Fruit fly (Drosophila melanogaster) whole organism, adult: Measurements from ENCODE around the gene CG4022.

Experiments
- CG11617 ChIP-seq: fragments of 200-800 bp; sonication (Bioruptor generic); optimal IDR thresholded peaks from 2 replicates; lab custom pipeline; 2017; ENCODE audit warnings: mild to moderate bottlenecking, missing biosample characterization, missing genetic modification reagents, missing genetic modification characterization
- CG12768 ChIP-seq: fragments of 200-800 bp; sonication (Bioruptor generic); optimal IDR thresholded peaks from 2 replicates; lab custom pipeline; 2017; ENCODE audit warnings: missing biosample characterization, missing genetic modification characterization, mild to moderate bottlenecking, moderate library complexity, missing genetic modification reagents
- CG14711 ChIP-seq: fragments of 200-800 bp; sonication (Bioruptor generic); optimal IDR thresholded peaks from 2 replicates; lab custom pipeline; 2018; ENCODE audit warnings: missing biosample characterization, mild to moderate bottlenecking, missing genetic modification characterization, moderate library complexity
- CG1620 ChIP-seq: fragments of 200-800 bp; sonication (Bioruptor generic); optimal IDR thresholded peaks from 2 replicates; lab custom pipeline; 2016; ENCODE audit warnings: missing biosample characterization, missing genetic modification characterization
- CG33017 ChIP-seq: fragments of 200-800 bp; sonication (Bioruptor generic); optimal IDR thresholded peaks from 2 replicates; lab custom pipeline; 2018; ENCODE audit warnings: missing biosample characterization, mild to moderate bottlenecking, missing genetic modification characterization, moderate library complexity
- CG5204 ChIP-seq: fragments of 200-800 bp; sonication (Bioruptor generic); optimal IDR thresholded peaks from 2 replicates; lab custom pipeline; 2016; ENCODE audit warnings: missing biosample characterization, missing genetic modification characterization
- CG7045 ChIP-seq: fragments of 200-800 bp; sonication (Bioruptor generic); optimal IDR thresholded peaks from 2 replicates; lab custom pipeline; 2017; ENCODE audit warnings: missing biosample characterization, mild to moderate bottlenecking, missing genetic modification characterization
- CG7101 ChIP-seq: fragments of 200-800 bp; sonication (Bioruptor generic); optimal IDR thresholded peaks from 2 replicates; lab custom pipeline; 2018; ENCODE audit warnings: missing biosample characterization, mild to moderate bottlenecking, missing genetic modification characterization, moderate library complexity
- Clk ChIP-seq: fragments of 200-800 bp; sonication (Bioruptor generic); optimal IDR thresholded peaks from 2 replicates; lab custom pipeline; 2017; ENCODE audit warnings: missing biosample characterization, missing genetic modification characterization
- Crg-1 ChIP-seq: fragments of 200-800 bp; sonication (Bioruptor generic); optimal IDR thresholded peaks from 2 replicates; lab custom pipeline; 2016; ENCODE audit warnings: missing biosample characterization, missing genetic modification characterization
- Hr96 ChIP-seq: fragments of 200-800 bp; sonication (Bioruptor generic); optimal IDR thresholded peaks from 2 replicates; lab custom pipeline; 2016; ENCODE audit warnings: missing biosample characterization, missing genetic modification characterization
- Mnt ChIP-seq: fragments of 200-800 bp; sonication (Bioruptor generic); optimal IDR thresholded peaks from 2 replicates; lab custom pipeline; 2016; ENCODE audit warnings: missing biosample characterization, mild to moderate bottlenecking, missing genetic modification characterization
- bab1 ChIP-seq: fragments of 200-800 bp; sonication (Bioruptor generic); optimal IDR thresholded peaks from 3 replicates; lab custom pipeline; 2019; ENCODE audit warnings: missing biosample characterization, mild to moderate bottlenecking, missing genetic modification characterization, moderate library complexity
- cic ChIP-seq: fragments of 200-800 bp; sonication (Bioruptor generic); optimal IDR thresholded peaks from 2 replicates; lab custom pipeline; 2017; ENCODE audit warnings: missing biosample characterization, mild to moderate bottlenecking, missing genetic modification characterization, moderate library complexity
- cnc ChIP-seq, 2 experiments: fragments of >200 bp; optimal IDR thresholded peaks; 2 replicates each; lab custom pipeline; 2017
- kay ChIP-seq: fragments of 200-800 bp; sonication (Bioruptor generic); peaks from one replicate; lab custom pipeline; 2016; ENCODE audit warnings: missing biosample characterization, missing genetic modification characterization, borderline replicate concordance
- ovo ChIP-seq: fragments of 200-800 bp; sonication (Bioruptor generic); optimal IDR thresholded peaks from 2 replicates; lab custom pipeline; 2016; ENCODE audit warnings: missing biosample characterization, missing genetic modification characterization
- pad ChIP-seq: fragments of 200-800 bp; sonication (Bioruptor generic); optimal IDR thresholded peaks from 3 replicates; lab custom pipeline; 2017; ENCODE audit warnings: missing biosample characterization, missing genetic modification characterization, mild to moderate bottlenecking, moderate library complexity, missing genetic modification reagents
- tj ChIP-seq: fragments of 200-800 bp; sonication (Bioruptor generic); optimal IDR thresholded peaks from 3 replicates; lab custom pipeline; 2017; ENCODE audit warnings: missing biosample characterization, mild to moderate bottlenecking, missing genetic modification characterization, moderate library complexity
- toe ChIP-seq: fragments of 200-800 bp; sonication (Bioruptor generic); optimal IDR thresholded peaks from 2 replicates; lab custom pipeline; 2016; ENCODE audit warnings: missing biosample characterization, missing genetic modification characterization

CG4022 gene

DNA sequence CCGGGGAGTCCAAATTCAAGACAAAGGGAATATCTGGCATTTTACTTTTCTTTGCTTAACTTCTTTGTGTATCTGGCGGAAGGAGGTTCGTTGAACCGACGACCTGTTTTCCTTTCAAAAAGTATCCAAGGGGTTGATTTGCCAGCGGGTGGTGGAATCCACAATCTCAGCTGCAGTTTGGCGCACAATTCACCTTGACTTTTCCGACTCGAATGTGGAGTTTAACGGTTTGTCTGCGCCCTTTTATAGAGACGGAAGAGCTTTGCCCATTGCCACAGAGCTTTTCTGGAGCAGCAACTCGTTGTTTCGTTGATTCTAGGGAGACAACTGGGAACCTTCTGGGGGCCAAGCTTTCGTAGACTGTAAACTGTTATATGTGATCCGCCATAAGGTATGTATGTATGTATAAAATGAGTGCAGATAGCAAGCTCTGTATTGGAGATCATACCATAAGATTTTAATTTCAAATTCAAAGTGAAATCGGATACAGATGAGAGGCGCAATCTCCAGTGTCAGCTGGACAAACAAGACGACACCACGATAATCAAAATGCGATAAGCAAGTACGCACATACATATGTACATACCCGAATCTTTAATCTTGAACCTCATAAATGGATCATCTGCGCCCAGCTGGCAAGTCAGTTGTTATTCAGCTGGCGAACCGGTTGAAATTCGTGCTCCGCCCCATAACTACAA is 38.2 kb downstream of the CG4022 start, which contains the start of the genes Hsp67Bc, CG4456 and Hsp22:
Gene Hsp67Bc (minus strand): TSS at position 220 of the 698 bp plus-strand sequence.
Gene CG4456 (plus strand): TSS at position 445 of the 698 bp plus-strand sequence.
Gene Hsp22 (plus strand): TSS at position 654 of the 698 bp plus-strand sequence.
- TF ChIP-seq ovo (peak; percentile 19), cnc (optimal IDR thresholded peaks at IDR 0.05; lab: Kevin White, UChicago) (no peak), CG12768 (GFP tag; lab: Kevin White, UChicago) (peak; percentile 33), cic (GFP tag; lab: Kevin White, UChicago) (peak; percentile 39), Mnt (no peak)

- TF ChIP-seq cic (GFP tag; lab: Kevin White, UChicago) (no peak), CG14711 (peak; percentile 49), kay (GFP tag; lab: Kevin White, UChicago) (peak; percentile 88), CG33017 (tag; lab: Kevin White, UChicago) (no peak), pad (GFP tag; lab: Kevin White, UChicago) (peak; percentile 18), CG7045 (no peak), Clk (peak; percentile 22), Crg-1 (peak; percentile 12), CG11617 (GFP tag; lab: Kevin White, UChicago) (peak; percentile 48), tj (GFP tag; lab: Kevin White, UChicago) (peak; percentile 88), CG7101 (peak; percentile 61), cnc (optimal IDR thresholded peaks at IDR 0.05; lab: Kevin White, UChicago) (no peak), CG12768 (GFP tag; lab: Kevin White, UChicago) (no peak), ovo (no peak), Mnt (peak; percentile 40), bab1 (GFP tag; lab: Kevin White, UChicago) (peak; percentile 56)
Observed at dm6 chr3L:9370907-9371365, 39.7 kb downstream of the CG4022 start, which contains the start of gene Fdx1. TSS of gene Fdx1 (minus strand) at chr3L:9371238.

dm6 chr3L:9368665-9369064 is 42.0 kb downstream of the CG4022 start:
- TF ChIP-seq CG33017 (tag; lab: Kevin White, UChicago), result no peak

DNA sequence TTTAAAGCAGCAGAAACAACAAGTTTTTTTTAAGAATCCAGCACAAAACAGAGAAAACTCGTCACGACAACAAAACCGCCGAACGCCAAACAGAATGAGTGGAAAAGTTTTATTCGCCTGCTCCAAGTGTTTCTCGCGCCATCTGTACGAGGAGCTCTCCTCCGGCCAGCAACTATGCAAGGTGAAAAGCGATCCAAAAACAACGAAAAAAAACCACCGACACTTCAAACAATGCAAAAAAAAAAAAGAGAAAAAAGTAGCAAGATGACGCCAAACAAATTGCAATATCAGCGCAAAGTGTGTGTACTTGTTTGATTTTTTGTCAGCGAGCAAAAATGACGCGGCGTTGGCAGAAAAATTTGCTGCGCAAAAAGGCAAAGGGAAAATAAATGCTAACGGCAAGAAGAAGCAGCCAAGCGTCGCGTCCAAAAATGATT is 43.2 kb downstream of the CG4022 start:
- TF ChIP-seq CG11617 (GFP tag; lab: Kevin White, UChicago), result peak; percentile 60
- peak; percentile 16 for TF ChIP-seq CG12768 (GFP tag; lab: Kevin White, UChicago)
- peak; percentile 67 for TF ChIP-seq cic (GFP tag; lab: Kevin White, UChicago)
- peak; percentile 100 for TF ChIP-seq tj (GFP tag; lab: Kevin White, UChicago)
- TF ChIP-seq Clk, result no peak
- TF ChIP-seq kay (GFP tag; lab: Kevin White, UChicago), result peak; percentile 85
- no peak for TF ChIP-seq CG7101
- peak; percentile 13 for TF ChIP-seq bab1 (GFP tag; lab: Kevin White, UChicago)

- peak; percentile 39 for TF ChIP-seq ovo
- peak; percentile 56 for TF ChIP-seq CG1620 (GFP tag; lab: Kevin White, UChicago)
- TF ChIP-seq Crg-1, result no peak
- peak; percentile 17 for TF ChIP-seq kay (GFP tag; lab: Kevin White, UChicago)
- no peak for TF ChIP-seq tj (GFP tag; lab: Kevin White, UChicago)
- no peak for TF ChIP-seq cnc (optimal IDR thresholded peaks at IDR 0.05; lab: Kevin White, UChicago)
- no peak for TF ChIP-seq Clk
- no peak for TF ChIP-seq CG7045
- TF ChIP-seq cic (GFP tag; lab: Kevin White, UChicago), result no peak
- peak; percentile 13 for TF ChIP-seq CG7101
- TF ChIP-seq CG12768 (GFP tag; lab: Kevin White, UChicago), result peak; percentile 27
- no peak for TF ChIP-seq CG5204 (GFP tag; lab: Kevin White, UChicago)
- peak; percentile 64 for TF ChIP-seq CG11617 (GFP tag; lab: Kevin White, UChicago)
- TF ChIP-seq CG33017 (tag; lab: Kevin White, UChicago), result peak; percentile 13
- TF ChIP-seq Mnt, result peak; percentile 36
- TF ChIP-seq CG14711, result peak; percentile 76
- TF ChIP-seq Hr96 (GFP tag; lab: Kevin White, UChicago), result no peak
- peak; percentile 30 for TF ChIP-seq pad (GFP tag; lab: Kevin White, UChicago)
- TF ChIP-seq toe, result no peak
- TF ChIP-seq bab1 (GFP tag; lab: Kevin White, UChicago), result no peak
Observed at dm6 chr3L:9366850-9367430, 43.7 kb downstream of the CG4022 start, which contains the start of the genes Klp67A and CG4452. TSS of gene Klp67A (minus strand) at chr3L:9367046. TSS of gene CG4452 (plus strand) at chr3L:9367377.

DNA sequence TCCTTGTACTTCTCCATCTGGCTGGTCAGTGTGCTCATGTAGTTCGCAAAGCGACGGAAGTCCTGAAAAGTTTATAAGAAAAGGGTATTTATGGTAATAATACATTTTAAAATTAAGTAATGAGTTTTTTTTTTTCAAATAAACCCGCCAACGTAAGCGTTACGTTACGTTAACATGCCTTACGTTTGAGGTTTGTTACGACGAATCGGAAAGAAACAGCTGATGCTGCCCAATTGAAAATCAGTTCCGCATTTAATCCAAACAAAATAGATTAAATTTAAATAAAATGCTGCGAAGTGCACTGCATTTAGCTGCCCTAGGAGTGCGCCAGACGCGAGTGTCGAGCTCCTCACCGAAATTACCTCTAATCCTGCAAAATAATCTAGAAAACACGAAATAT is 46.5 kb downstream of the CG4022 start, which contains the start of gene mRRF1:
Gene mRRF1 (plus strand): TSS at position 220 of the 400 bp plus-strand sequence.
- TF ChIP-seq cnc (optimal IDR thresholded peaks at IDR 0.05; lab: Kevin White, UChicago) (no peak), ovo (no peak), CG11617 (GFP tag; lab: Kevin White, UChicago) (no peak), Crg-1 (no peak), toe (no peak), CG12768 (GFP tag; lab: Kevin White, UChicago) (no peak), tj (GFP tag; lab: Kevin White, UChicago) (peak; percentile 38), cic (GFP tag; lab: Kevin White, UChicago) (no peak), pad (GFP tag; lab: Kevin White, UChicago) (no peak), CG7101 (no peak), CG1620 (GFP tag; lab: Kevin White, UChicago) (no peak), bab1 (GFP tag; lab: Kevin White, UChicago) (peak; percentile 7), Mnt (no peak), CG14711 (no peak), kay (GFP tag; lab: Kevin White, UChicago) (peak; percentile 27), Hr96 (GFP tag; lab: Kevin White, UChicago) (no peak)
